Worm (Caenorhabditis elegans): Measurements from ENCODE around the gene F36G9.15.

- TF ChIP-seq pqm-1 (tag; optimal IDR thresholded peaks at IDR 0.05) = peak; percentile 76
- TF ChIP-seq lin-15B (tag; optimal IDR thresholded peaks at IDR 0.05) = no peak
- TF ChIP-seq zag-1 (tag; optimal IDR thresholded peaks at IDR 0.05) = no peak
- no peak for TF ChIP-seq nhr-237 (tag; optimal IDR thresholded peaks at IDR 0.05)
- no peak for TF ChIP-seq snpc-4 (tag; optimal IDR thresholded peaks at IDR 0.05)
- no peak for TF ChIP-seq ceh-82 (tag; optimal IDR thresholded peaks at IDR 0.05)
- no peak for TF ChIP-seq jun-1 (tag; optimal IDR thresholded peaks at IDR 0.05)
- TF ChIP-seq nhr-11 (tag; optimal IDR thresholded peaks at IDR 0.05) = no peak
- TF ChIP-seq ZK546.5 (tag; optimal IDR thresholded peaks at IDR 0.05) = no peak
These were observed 9.7 kb downstream of the F36G9.15 start, which contains the start of gene oac-20 for ce11 chrV:15978232-15978764.
